Fruit fly (Drosophila melanogaster) whole organism, embryonic: ENCODE measurements around the gene yellow-e.
A peak's percentile ranks its signal among the peaks of the same experiment; 100 is the strongest.

Experiments
- Adf1 ChIP-seq: fragments of 200-800 bp; sonication (Bioruptor generic); IDR thresholded peaks from 2 replicates; pipeline ENCODE4 v1.3.6; 2022; ENCODE audit warnings: missing biosample characterization, missing genetic modification characterization
- CG10654 ChIP-seq: fragments of 200-800 bp; sonication (Bioruptor generic); optimal IDR thresholded peaks from 2 replicates; lab custom pipeline; 2016; ENCODE audit warnings: missing biosample characterization, missing genetic modification characterization
- CG17359 ChIP-seq: fragments of 200-800 bp; sonication (Bioruptor generic); optimal IDR thresholded peaks from 3 replicates; lab custom pipeline; 2018; ENCODE audit warnings: missing biosample characterization, mild to moderate bottlenecking, missing genetic modification characterization, moderate library complexity
- CG17568 ChIP-seq: fragments of 200-800 bp; sonication (Bioruptor generic); optimal IDR thresholded peaks from 2 replicates; lab custom pipeline; 2018; ENCODE audit warnings: missing biosample characterization, mild to moderate bottlenecking, missing genetic modification characterization, moderate library complexity
- CG17912 ChIP-seq: fragments of 200-800 bp; sonication (Bioruptor generic); optimal IDR thresholded peaks from 2 replicates; lab custom pipeline; 2018; ENCODE audit warnings: missing biosample characterization, mild to moderate bottlenecking, missing genetic modification characterization
- CG18619 ChIP-seq: fragments of 200-800 bp; sonication (Bioruptor generic); optimal IDR thresholded peaks from 3 replicates; lab custom pipeline; 2017; ENCODE audit warnings: missing biosample characterization, mild to moderate bottlenecking, missing genetic modification characterization
- CG2712 ChIP-seq: fragments of 200-800 bp; optimal IDR thresholded peaks from 3 replicates; lab custom pipeline; 2019; ENCODE audit warnings: missing biosample characterization, mild to moderate bottlenecking, missing genetic modification characterization, moderate library complexity
- CG30020 ChIP-seq: fragments of 200-800 bp; optimal IDR thresholded peaks from 2 replicates; lab custom pipeline; 2019; ENCODE audit warnings: missing biosample characterization, mild to moderate bottlenecking, missing genetic modification characterization, moderate library complexity
- CG30403 ChIP-seq: fragments of 200-800 bp; sonication (Bioruptor generic); optimal IDR thresholded peaks from 3 replicates; lab custom pipeline; 2016; ENCODE audit warnings: missing biosample characterization, missing genetic modification characterization
- CG3281 ChIP-seq: fragments of 200-800 bp; sonication (Bioruptor generic); optimal IDR thresholded peaks from 3 replicates; lab custom pipeline; 2017; ENCODE audit warnings: missing biosample characterization, mild to moderate bottlenecking, missing genetic modification characterization
- CG42726 ChIP-seq: fragments of 200-800 bp; sonication (Bioruptor generic); IDR thresholded peaks from 2 replicates; pipeline ENCODE4 v1.3.6; 2022; ENCODE audit warnings: missing biosample characterization, missing genetic modification characterization; ENCODE audit not compliant: partially characterized antibody
- CG43689 ChIP-seq: fragments of 200-800 bp; sonication (Bioruptor generic); IDR thresholded peaks from 2 replicates; pipeline ENCODE4 v1.3.6; 2022; ENCODE audit warnings: missing biosample characterization, missing genetic modification characterization
- CG6765 ChIP-seq: fragments of 200-800 bp; sonication (Bioruptor generic); optimal IDR thresholded peaks from 3 replicates; lab custom pipeline; 2017; ENCODE audit warnings: missing biosample characterization, mild to moderate bottlenecking, missing genetic modification characterization
- CG8359 ChIP-seq: fragments of 200-800 bp; sonication (Bioruptor generic); optimal IDR thresholded peaks from 2 replicates; lab custom pipeline; 2017; ENCODE audit warnings: missing biosample characterization, mild to moderate bottlenecking, missing genetic modification characterization, borderline replicate concordance
- CG9437 ChIP-seq: fragments of 200-800 bp; sonication (Bioruptor generic); optimal IDR thresholded peaks from 2 replicates; lab custom pipeline; 2018; ENCODE audit warnings: missing biosample characterization, mild to moderate bottlenecking, missing genetic modification characterization
- CG9727 ChIP-seq: fragments of 200-800 bp; sonication (Bioruptor generic); optimal IDR thresholded peaks from 3 replicates; lab custom pipeline; 2017; ENCODE audit warnings: missing biosample characterization, mild to moderate bottlenecking, missing genetic modification characterization
- Dad ChIP-seq: fragments of 200-800 bp; sonication (Bioruptor generic); optimal IDR thresholded peaks from 3 replicates; lab custom pipeline; 2016; ENCODE audit warnings: missing biosample characterization, missing genetic modification characterization
- Elba2 ChIP-seq: fragments of 200-800 bp; sonication (Bioruptor generic); optimal IDR thresholded peaks from 3 replicates; lab custom pipeline; 2016; ENCODE audit warnings: missing biosample characterization, missing genetic modification characterization
- Ets97D ChIP-seq: fragments of 200-800 bp; sonication (Bioruptor generic); optimal IDR thresholded peaks from 3 replicates; lab custom pipeline; 2016; ENCODE audit warnings: missing biosample characterization, missing genetic modification characterization
- H2.0 ChIP-seq: fragments of 200-800 bp; sonication (Bioruptor generic); IDR thresholded peaks from 2 replicates; pipeline ENCODE4 v1.3.6; 2022; ENCODE audit warnings: missing biosample characterization, missing genetic modification characterization
- HmgD ChIP-seq: fragments of 200-800 bp; sonication (Bioruptor generic); optimal IDR thresholded peaks from 3 replicates; lab custom pipeline; 2016; ENCODE audit warnings: missing biosample characterization, missing genetic modification characterization
- Lhr ChIP-seq: fragments of 200-800 bp; sonication (Bioruptor generic); optimal IDR thresholded peaks from 3 replicates; lab custom pipeline; 2017; ENCODE audit warnings: mild to moderate bottlenecking, missing biosample characterization, missing genetic modification reagents, missing genetic modification characterization
- Nf-YC ChIP-seq: fragments of 200-800 bp; optimal IDR thresholded peaks from 3 replicates; lab custom pipeline; 2019; ENCODE audit warnings: missing biosample characterization, mild to moderate bottlenecking, missing genetic modification characterization, moderate library complexity
- Rx ChIP-seq: fragments of 200-800 bp; sonication (Bioruptor generic); IDR thresholded peaks from 2 replicates; pipeline ENCODE4 v1.3.6; 2022; ENCODE audit warnings: missing biosample characterization, missing genetic modification characterization
- Sry-δ ChIP-seq: fragments of 200-800 bp; sonication (Bioruptor generic); optimal IDR thresholded peaks from 2 replicates; lab custom pipeline; 2016; ENCODE audit warnings: missing biosample characterization, missing genetic modification characterization
- bigmax ChIP-seq: fragments of 200-800 bp; sonication (Bioruptor generic); optimal IDR thresholded peaks from 2 replicates; lab custom pipeline; 2018; ENCODE audit warnings: missing biosample characterization, mild to moderate bottlenecking, missing genetic modification characterization
- chif ChIP-seq, 2 experiments: fragments of 200-800 bp; sonication (Bioruptor generic); optimal IDR thresholded peaks; 3 replicates each; lab custom pipeline; 2016; ENCODE audit warnings: missing biosample characterization in 2 of 2, missing genetic modification characterization in 2 of 2
- chm ChIP-seq: fragments of 200-800 bp; sonication (Bioruptor generic); IDR thresholded peaks from 2 replicates; pipeline ENCODE4 v1.3.6; 2022; ENCODE audit warnings: missing biosample characterization, missing genetic modification characterization
- fru ChIP-seq: fragments of >200 bp; optimal IDR thresholded peaks from 2 replicates; lab custom pipeline; 2017
- ftz-f1 ChIP-seq: fragments of 200-800 bp; sonication (Bioruptor generic); optimal IDR thresholded peaks from 2 replicates; lab custom pipeline; 2016; ENCODE audit warnings: missing biosample characterization, missing genetic modification characterization
- gem ChIP-seq: fragments of 200-800 bp; sonication (Bioruptor generic); optimal IDR thresholded peaks from 2 replicates; lab custom pipeline; 2019; ENCODE audit warnings: missing biosample characterization, mild to moderate bottlenecking, missing genetic modification characterization, moderate library complexity
- gro ChIP-seq: fragments of 200-800 bp; sonication (Bioruptor generic); optimal IDR thresholded peaks from 2 replicates; lab custom pipeline; 2016; ENCODE audit warnings: missing biosample characterization, missing genetic modification characterization
- gsb ChIP-seq: fragments of 200-800 bp; sonication (Bioruptor generic); IDR thresholded peaks from 2 replicates; pipeline ENCODE4 v1.3.6; 2022; ENCODE audit warnings: missing biosample characterization, missing genetic modification characterization
- hb ChIP-seq: fragments of 200-800 bp; sonication (Bioruptor generic); IDR thresholded peaks from 3 replicates; pipeline ENCODE4 v1.3.6; 2022; ENCODE audit warnings: missing biosample characterization, missing genetic modification characterization; ENCODE audit not compliant: partially characterized antibody
- jing ChIP-seq: fragments of 200-800 bp; sonication (Bioruptor generic); optimal IDR thresholded peaks from 2 replicates; lab custom pipeline; 2018; ENCODE audit warnings: missing biosample characterization, mild to moderate bottlenecking, missing genetic modification characterization
- knrl ChIP-seq: fragments of 200-800 bp; sonication (Bioruptor generic); IDR thresholded peaks from 3 replicates; pipeline ENCODE4 v1.3.6; 2022; ENCODE audit warnings: missing biosample characterization, missing genetic modification characterization; ENCODE audit not compliant: partially characterized antibody
- nom ChIP-seq: fragments of 200-800 bp; sonication (Bioruptor generic); optimal IDR thresholded peaks from 2 replicates; lab custom pipeline; 2017; ENCODE audit warnings: missing biosample characterization, missing genetic modification characterization, mild to moderate bottlenecking, moderate library complexity, missing genetic modification reagents
- odd ChIP-seq: fragments of 200-800 bp; sonication (Bioruptor generic); optimal IDR thresholded peaks from 2 replicates; lab custom pipeline; 2017; ENCODE audit warnings: missing biosample characterization, mild to moderate bottlenecking, missing genetic modification characterization
- peb ChIP-seq: fragments of 200-800 bp; sonication (Bioruptor generic); IDR thresholded peaks from 2 replicates; pipeline ENCODE4 v1.3.6; 2022; ENCODE audit warnings: missing biosample characterization, missing genetic modification characterization
- pros ChIP-seq: fragments of 200-800 bp; sonication (Bioruptor generic); optimal IDR thresholded peaks from 3 replicates; lab custom pipeline; 2019; ENCODE audit warnings: missing biosample characterization, mild to moderate bottlenecking, missing genetic modification characterization, moderate library complexity
- tin ChIP-seq: fragments of 200-800 bp; sonication (Bioruptor generic); optimal IDR thresholded peaks from 3 replicates; lab custom pipeline; 2016; ENCODE audit warnings: missing biosample characterization, missing genetic modification characterization
- vnd ChIP-seq: fragments of 200-800 bp; sonication (Bioruptor generic); IDR thresholded peaks from 3 replicates; pipeline ENCODE4 v1.3.6; 2022; ENCODE audit warnings: missing biosample characterization, missing genetic modification characterization; ENCODE audit not compliant: partially characterized antibody

yellow-e gene

DNA sequence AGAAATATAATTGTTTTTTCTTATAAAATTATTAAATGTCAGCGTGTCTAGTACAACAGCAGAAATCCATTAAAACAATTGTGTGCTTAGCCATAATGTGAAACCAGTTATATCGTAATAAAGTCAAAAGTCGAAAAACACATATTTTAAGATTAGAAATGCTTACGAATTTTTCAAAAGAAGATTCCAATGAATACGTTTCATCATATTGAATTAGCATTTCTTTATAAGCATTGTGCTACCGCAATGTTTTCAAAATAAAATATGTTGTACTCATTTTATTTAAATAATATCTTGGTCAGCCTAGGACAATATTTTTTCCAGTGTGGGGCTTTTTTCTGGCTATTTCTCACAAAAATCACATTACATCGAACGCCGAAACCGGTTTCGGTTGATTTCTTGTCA, 37.8 kb upstream of the yellow-e start (continued):
- TF ChIP-seq chif (GFP tag; optimal IDR thresholded peaks at IDR 0.05; lab: Kevin White, UChicago) (peak; percentile 57 to 69), CG17568 (peak; percentile 69), CG9437 (GFP tag; lab: Kevin White, UChicago) (peak; percentile 83), odd (GFP tag; lab: Kevin White, UChicago) (peak; percentile 73), vnd (no peak), Nf-YC (tag; lab: Kevin White, UChicago) (peak; percentile 59), peb (GFP tag; lab: Robert Waterston, UW) (no peak; the same call in 1 of the 2 replicates), CG2712 (tag; lab: Kevin White, UChicago) (peak; percentile 87), Ets97D (GFP tag; lab: Kevin White, UChicago) (peak; percentile 11), CG17912 (GFP tag; lab: Kevin White, UChicago) (no peak), fru (lab: Kevin White, UChicago) (no peak), CG3281 (GFP tag; lab: Kevin White, UChicago) (peak; percentile 84), CG30403 (GFP tag; lab: Kevin White, UChicago) (peak; percentile 91), CG17359 (tag; lab: Kevin White, UChicago) (peak; percentile 68), gem (tag; lab: Kevin White, UChicago) (peak; percentile 92), CG6765 (GFP tag; lab: Kevin White, UChicago) (peak; percentile 75), CG18619 (GFP tag; lab: Kevin White, UChicago) (peak; percentile 84), Rx (GFP tag; lab: Robert Waterston, UW) (peak; percentile 44; the same call in 1 of the 2 replicates), Elba2 (GFP tag; lab: Kevin White, UChicago) (no peak), CG9727 (GFP tag; lab: Kevin White, UChicago) (peak; percentile 88), tin (GFP tag; lab: Kevin White, UChicago) (peak; percentile 68), gsb (GFP tag; lab: Robert Waterston, UW) (no peak; the same call in 1 of the 2 replicates), CG43689 (no peak), bigmax (GFP tag; lab: Kevin White, UChicago) (no peak), jing (GFP tag; lab: Kevin White, UChicago) (peak; percentile 70), CG30020 (tag; lab: Kevin White, UChicago) (peak; percentile 44), CG8359 (GFP tag; lab: Kevin White, UChicago) (peak; percentile 57), hb (GFP tag; lab: Robert Waterston, UW) (no peak), chm (GFP tag; lab: Robert Waterston, UW) (no peak), ftz-f1 (GFP tag; lab: Kevin White, UChicago) (no peak), CG42726 (GFP tag; lab: Robert Waterston, UW) (no peak), HmgD (GFP tag; lab: Kevin White, UChicago) (no peak), Dad (GFP tag; lab: Kevin White, UChicago) (no peak), knrl (no peak), CG10654 (GFP tag; lab: Kevin White, UChicago) (peak; percentile 53), nom (GFP tag; lab: Kevin White, UChicago) (no peak), pros (GFP tag; lab: Kevin White, UChicago) (no peak), Sry-δ (GFP tag; lab: Kevin White, UChicago) (peak; percentile 15), H2.0 (GFP tag; lab: Robert Waterston, UW) (peak; percentile 51; the same call in 1 of the 2 replicates), gro (GFP tag; lab: Kevin White, UChicago) (no peak), Adf1 (peak; percentile 14; the same call in 1 of the 2 replicates), Lhr (GFP tag; lab: Kevin White, UChicago) (peak; percentile 37)
